Fruit fly (Drosophila melanogaster) whole organism, pupa: ENCODE measurements around the gene raskol.

Source experiments
- CG14655 ChIP-seq: fragments of 200-800 bp; sonication (Bioruptor generic); optimal IDR thresholded peaks from 3 replicates; lab custom pipeline; 2017; ENCODE audit warnings: mild to moderate bottlenecking, missing biosample characterization, missing genetic modification reagents, missing genetic modification characterization
- CG17806 ChIP-seq: fragments of 200-800 bp; sonication (Bioruptor generic); optimal IDR thresholded peaks from 2 replicates; lab custom pipeline; 2018; ENCODE audit warnings: missing biosample characterization, mild to moderate bottlenecking, missing genetic modification characterization, moderate library complexity
- CG32121 ChIP-seq: fragments of 200-800 bp; sonication (Bioruptor generic); IDR thresholded peaks from 2 replicates; pipeline ENCODE4 v1.3.6; 2022; ENCODE audit warnings: missing biosample characterization, missing genetic modification characterization
- CG9948 ChIP-seq: fragments of 200-800 bp; sonication (Bioruptor generic); optimal IDR thresholded peaks from 2 replicates; lab custom pipeline; 2018; ENCODE audit warnings: missing biosample characterization, mild to moderate bottlenecking, missing genetic modification characterization, moderate library complexity
- EcR ChIP-seq: fragments of 200-800 bp; sonication (Bioruptor generic); optimal IDR thresholded peaks from 3 replicates; lab custom pipeline; 2019; ENCODE audit warnings: missing biosample characterization, missing genetic modification characterization, mild to moderate bottlenecking, moderate library complexity, missing genetic modification reagents
- Pif1B ChIP-seq: fragments of 200-800 bp; sonication (Bioruptor generic); optimal IDR thresholded peaks from 3 replicates; lab custom pipeline; 2016; ENCODE audit warnings: missing biosample characterization, missing genetic modification characterization

dm6 chrX:17780834-17781233, 70.9 kb downstream of the raskol start:
- TF ChIP-seq Pif1B (no peak), CG14655 (GFP tag; lab: Kevin White, UChicago) (no peak), CG32121 (GFP tag; lab: Robert Waterston, UW) (no peak), CG9948 (no peak), CG17806 (tag; lab: Kevin White, UChicago) (no peak), EcR (GFP tag; lab: Kevin White, UChicago) (no peak)
